Fruit fly (Drosophila melanogaster) whole organism, embryonic: ENCODE data around the gene IFT54.
A peak's percentile ranks its signal among the peaks of the same experiment; 100 is the strongest.

Experiments used
- Awh ChIP-seq: fragments of 200-800 bp; sonication (Bioruptor generic); IDR thresholded peaks from 2 replicates; pipeline ENCODE4, ENCODE4 v1.3.6; 2022; ENCODE audit warnings: missing biosample characterization, missing genetic modification characterization
- CG10565 ChIP-seq: fragments of 200-800 bp; sonication (Bioruptor generic); optimal IDR thresholded peaks from 3 replicates; lab custom pipeline; 2016; ENCODE audit warnings: missing biosample characterization, mild to moderate bottlenecking, missing genetic modification characterization
- CG10654 ChIP-seq: fragments of 200-800 bp; sonication (Bioruptor generic); optimal IDR thresholded peaks from 2 replicates; lab custom pipeline; 2016; ENCODE audit warnings: missing biosample characterization, missing genetic modification characterization
- CG11560 ChIP-seq: fragments of 200-800 bp; sonication (Bioruptor generic); IDR thresholded peaks from 3 replicates; pipeline ENCODE4 v1.3.6; 2022; ENCODE audit warnings: missing biosample characterization, missing genetic modification characterization
- CG13123 ChIP-seq: fragments of 200-800 bp; sonication (Bioruptor generic); optimal IDR thresholded peaks from 2 replicates; lab custom pipeline; 2016; ENCODE audit warnings: missing biosample characterization, missing genetic modification characterization
- CG13424 ChIP-seq: fragments of 200-800 bp; sonication (Bioruptor generic); optimal IDR thresholded peaks from 2 replicates; lab custom pipeline; 2019; ENCODE audit warnings: missing biosample characterization, mild to moderate bottlenecking, missing genetic modification characterization, moderate library complexity
- CG1529 ChIP-seq: fragments of 200-800 bp; sonication (Bioruptor generic); optimal IDR thresholded peaks from 3 replicates; lab custom pipeline; 2018; ENCODE audit warnings: missing biosample characterization, missing genetic modification characterization
- CG1602 ChIP-seq: fragments of 200-800 bp; sonication (Bioruptor generic); optimal IDR thresholded peaks from 3 replicates; lab custom pipeline; 2016; ENCODE audit warnings: missing biosample characterization, missing genetic modification characterization
- CG3065 ChIP-seq: fragments of 200-800 bp; sonication (Bioruptor generic); optimal IDR thresholded peaks from 2 replicates; lab custom pipeline; 2016; ENCODE audit warnings: missing biosample characterization, missing genetic modification characterization
- CG3281 ChIP-seq: fragments of 200-800 bp; sonication (Bioruptor generic); optimal IDR thresholded peaks from 3 replicates; lab custom pipeline; 2017; ENCODE audit warnings: missing biosample characterization, mild to moderate bottlenecking, missing genetic modification characterization
- CG33557 ChIP-seq: fragments of 200-800 bp; sonication (Bioruptor generic); optimal IDR thresholded peaks from 2 replicates; lab custom pipeline; 2019; ENCODE audit warnings: missing biosample characterization, mild to moderate bottlenecking, missing genetic modification characterization, moderate library complexity
- CG34224 ChIP-seq: fragments of 200-800 bp; sonication (Bioruptor generic); IDR thresholded peaks from 3 replicates; pipeline ENCODE4 v1.3.6; 2022; ENCODE audit warnings: missing biosample characterization, missing genetic modification characterization; ENCODE audit not compliant: partially characterized antibody
- CG4404 ChIP-seq: fragments of 200-800 bp; sonication (Bioruptor generic); IDR thresholded peaks from 2 replicates; pipeline ENCODE4 v1.3.6; 2022; ENCODE audit warnings: missing biosample characterization, missing genetic modification characterization
- CG4820 ChIP-seq: fragments of 200-800 bp; sonication (Bioruptor generic); optimal IDR thresholded peaks from 3 replicates; lab custom pipeline; 2016; ENCODE audit warnings: missing biosample characterization, missing genetic modification characterization
- CG7928 ChIP-seq: fragments of 200-800 bp; sonication (Bioruptor generic); optimal IDR thresholded peaks from 2 replicates; lab custom pipeline; 2017; ENCODE audit warnings: missing biosample characterization, mild to moderate bottlenecking, missing genetic modification characterization
- CG8089 ChIP-seq: fragments of 200-800 bp; sonication (Bioruptor generic); optimal IDR thresholded peaks from 3 replicates; lab custom pipeline; 2016; ENCODE audit warnings: missing biosample characterization, missing genetic modification characterization
- Chrac-16 ChIP-seq: fragments of 200-800 bp; sonication (Bioruptor generic); optimal IDR thresholded peaks from 3 replicates; lab custom pipeline; 2016; ENCODE audit warnings: missing biosample characterization, missing genetic modification characterization
- Dbx ChIP-seq: fragments of 200-800 bp; sonication (Bioruptor generic); IDR thresholded peaks from 3 replicates; pipeline ENCODE4 v1.3.6; 2022; ENCODE audit warnings: missing biosample characterization, missing genetic modification characterization
- Dref ChIP-seq: fragments of 200-800 bp; sonication (Bioruptor generic); IDR thresholded peaks from 2 replicates; pipeline ENCODE4 v1.3.6; 2022; ENCODE audit warnings: missing biosample characterization, missing genetic modification characterization
- HLHmδ ChIP-seq: fragments of 200-800 bp; sonication (Bioruptor generic); optimal IDR thresholded peaks from 2 replicates; lab custom pipeline; 2018; ENCODE audit warnings: missing biosample characterization, mild to moderate bottlenecking, missing genetic modification characterization, moderate library complexity
- HmgD ChIP-seq: fragments of 200-800 bp; sonication (Bioruptor generic); optimal IDR thresholded peaks from 3 replicates; lab custom pipeline; 2016; ENCODE audit warnings: missing biosample characterization, missing genetic modification characterization
- Hmx ChIP-seq: fragments of 200-800 bp; sonication (Bioruptor generic); optimal IDR thresholded peaks from 2 replicates; lab custom pipeline; 2016; ENCODE audit warnings: missing biosample characterization, missing genetic modification characterization
- MBD-R2 ChIP-seq: fragments of 200-800 bp; sonication (Bioruptor generic); IDR thresholded peaks from 2 replicates; pipeline ENCODE4 v1.3.6; 2022; ENCODE audit warnings: missing biosample characterization, missing genetic modification characterization
- Nf-YB ChIP-seq: fragments of 200-800 bp; sonication (Bioruptor generic); optimal IDR thresholded peaks from 3 replicates; lab custom pipeline; 2019; ENCODE audit warnings: missing biosample characterization, mild to moderate bottlenecking, missing genetic modification characterization, moderate library complexity
- Ptx1 ChIP-seq: fragments of 200-800 bp; sonication (Bioruptor generic); IDR thresholded peaks from 2 replicates; pipeline ENCODE4 v1.3.6; 2022; ENCODE audit warnings: missing biosample characterization, missing genetic modification characterization
- Scr ChIP-seq: fragments of 200-800 bp; sonication (Bioruptor generic); IDR thresholded peaks from 2 replicates; pipeline ENCODE4 v1.3.6; 2022; ENCODE audit warnings: missing biosample characterization, missing genetic modification characterization; ENCODE audit not compliant: partially characterized antibody
- Vsx1 ChIP-seq: fragments of 200-800 bp; sonication (Bioruptor generic); optimal IDR thresholded peaks from 2 replicates; lab custom pipeline; 2017; ENCODE audit warnings: missing biosample characterization, mild to moderate bottlenecking, missing genetic modification characterization, missing genetic modification reagents
- abd-A ChIP-seq: fragments of 200-800 bp; sonication (Bioruptor generic); optimal IDR thresholded peaks from 3 replicates; lab custom pipeline; 2019; ENCODE audit warnings: missing biosample characterization, mild to moderate bottlenecking, missing genetic modification characterization, moderate library complexity
- ap ChIP-seq: fragments of 200-800 bp; sonication (Bioruptor generic); IDR thresholded peaks from 2 replicates; pipeline ENCODE4 v1.3.6; 2022; ENCODE audit warnings: missing biosample characterization, missing genetic modification characterization
- bab2 ChIP-seq: fragments of 200-800 bp; sonication (Bioruptor generic); optimal IDR thresholded peaks from 2 replicates; lab custom pipeline; 2016; ENCODE audit warnings: missing biosample characterization, missing genetic modification characterization
- cato ChIP-seq: fragments of 200-800 bp; sonication (Bioruptor generic); optimal IDR thresholded peaks from 2 replicates; lab custom pipeline; 2016; ENCODE audit warnings: missing biosample characterization, missing genetic modification characterization, borderline replicate concordance
- croc ChIP-seq: fragments of 200-800 bp; sonication (Bioruptor generic); conservative IDR thresholded peaks from 3 replicates; pipeline ENCODE4 v1.3.6; 2022; ENCODE audit warnings: missing biosample characterization, missing genetic modification characterization
- dm ChIP-seq: fragments of 200-800 bp; sonication (Bioruptor generic); optimal IDR thresholded peaks from 3 replicates; lab custom pipeline; 2016; ENCODE audit warnings: missing biosample characterization, missing genetic modification characterization
- dpn ChIP-seq, 2 experiments: fragments of 200-800 bp; sonication (Bioruptor generic); optimal IDR thresholded peaks; 3 replicates each; lab custom pipeline; 2016; ENCODE audit warnings: missing biosample characterization in 2 of 2, missing genetic modification characterization in 2 of 2
- fd64A ChIP-seq: fragments of 200-800 bp; sonication (Bioruptor generic); optimal IDR thresholded peaks from 3 replicates; lab custom pipeline; 2018; ENCODE audit warnings: missing biosample characterization, mild to moderate bottlenecking, missing genetic modification characterization
- fd96Cb ChIP-seq: fragments of 200-800 bp; sonication (Bioruptor generic); optimal IDR thresholded peaks from 2 replicates; lab custom pipeline; 2018; ENCODE audit warnings: missing biosample characterization, mild to moderate bottlenecking, missing genetic modification characterization, moderate library complexity
- grn ChIP-seq: fragments of 200-800 bp; sonication (Bioruptor generic); optimal IDR thresholded peaks from 3 replicates; lab custom pipeline; 2017; ENCODE audit warnings: missing biosample characterization, missing genetic modification characterization
- ham ChIP-seq: fragments of 200-800 bp; sonication (Bioruptor generic); IDR thresholded peaks from 2 replicates; pipeline ENCODE4 v1.3.6; 2022; ENCODE audit warnings: missing biosample characterization, missing genetic modification characterization
- kah ChIP-seq: fragments of 200-800 bp; sonication (Bioruptor generic); optimal IDR thresholded peaks from 2 replicates; lab custom pipeline; 2018; ENCODE audit warnings: missing biosample characterization, mild to moderate bottlenecking, missing genetic modification characterization
- kay ChIP-seq: fragments of 200-800 bp; sonication (Bioruptor generic); optimal IDR thresholded peaks from 2 replicates; lab custom pipeline; 2016; ENCODE audit warnings: missing biosample characterization, missing genetic modification characterization
- ken ChIP-seq: fragments of 200-800 bp; sonication (Bioruptor generic); IDR thresholded peaks from 3 replicates; pipeline ENCODE4 v1.3.6; 2022; ENCODE audit warnings: missing biosample characterization, missing genetic modification characterization
- lov ChIP-seq, 2 experiments: fragments of 200-800 bp in 1 of 2; fragments of >200 bp in 1 of 2; sonication (Bioruptor generic) in 1 of 2; IDR thresholded peaks in 1 of 2; optimal IDR thresholded peaks in 1 of 2; 2 replicates in 1 of 2; 3 replicates in 1 of 2; pipeline versions ENCODE4 v1.3.6 to Lab custom; 2017 to 2022; ENCODE audit warnings: missing biosample characterization in 1 of 2, missing genetic modification characterization in 1 of 2
- odd ChIP-seq: fragments of 200-800 bp; sonication (Bioruptor generic); optimal IDR thresholded peaks from 2 replicates; lab custom pipeline; 2017; ENCODE audit warnings: missing biosample characterization, mild to moderate bottlenecking, missing genetic modification characterization
- p53 ChIP-seq: fragments of 200-800 bp; sonication (Bioruptor generic); optimal IDR thresholded peaks from 2 replicates; lab custom pipeline; 2016; ENCODE audit warnings: missing biosample characterization, missing genetic modification characterization
- pan ChIP-seq, 4 experiments: fragments of >200 bp in 3 of 4; fragments of 200-800 bp in 1 of 4; sonication (Bioruptor generic) in 1 of 4; optimal IDR thresholded peaks in 3 of 4; IDR thresholded peaks in 1 of 4; 2 replicates each; pipeline versions ENCODE4 v1.3.6 to Lab custom; 2017 to 2022; ENCODE audit warnings: missing biosample characterization in 2 of 4, missing genetic modification characterization in 2 of 4, mixed read lengths in 1 of 4
- slou ChIP-seq: fragments of 200-800 bp; sonication (Bioruptor generic); optimal IDR thresholded peaks from 3 replicates; lab custom pipeline; 2016; ENCODE audit warnings: missing biosample characterization, missing genetic modification characterization
- so ChIP-seq: fragments of 200-800 bp; sonication (Bioruptor generic); IDR thresholded peaks from 3 replicates; pipeline ENCODE4 v1.3.6; 2022; ENCODE audit warnings: missing biosample characterization, missing genetic modification characterization
- trem ChIP-seq: fragments of 200-800 bp; optimal IDR thresholded peaks from 3 replicates; lab custom pipeline; 2019; ENCODE audit warnings: missing biosample characterization, mild to moderate bottlenecking, missing genetic modification characterization, moderate library complexity
- twi ChIP-seq: fragments of 200-800 bp; optimal IDR thresholded peaks from 2 replicates; lab custom pipeline; 2019; ENCODE audit warnings: missing biosample characterization, mild to moderate bottlenecking, missing genetic modification characterization, moderate library complexity
- wdn ChIP-seq: fragments of 200-800 bp; sonication (Bioruptor generic); IDR thresholded peaks from 2 replicates; pipeline ENCODE4 v1.3.6; 2022; ENCODE audit warnings: missing biosample characterization, missing genetic modification characterization
- wek ChIP-seq: fragments of 200-800 bp; sonication (Bioruptor generic); optimal IDR thresholded peaks from 3 replicates; lab custom pipeline; 2018; ENCODE audit warnings: missing biosample characterization, mild to moderate bottlenecking, missing genetic modification characterization, moderate library complexity

Gene IFT54

DNA sequence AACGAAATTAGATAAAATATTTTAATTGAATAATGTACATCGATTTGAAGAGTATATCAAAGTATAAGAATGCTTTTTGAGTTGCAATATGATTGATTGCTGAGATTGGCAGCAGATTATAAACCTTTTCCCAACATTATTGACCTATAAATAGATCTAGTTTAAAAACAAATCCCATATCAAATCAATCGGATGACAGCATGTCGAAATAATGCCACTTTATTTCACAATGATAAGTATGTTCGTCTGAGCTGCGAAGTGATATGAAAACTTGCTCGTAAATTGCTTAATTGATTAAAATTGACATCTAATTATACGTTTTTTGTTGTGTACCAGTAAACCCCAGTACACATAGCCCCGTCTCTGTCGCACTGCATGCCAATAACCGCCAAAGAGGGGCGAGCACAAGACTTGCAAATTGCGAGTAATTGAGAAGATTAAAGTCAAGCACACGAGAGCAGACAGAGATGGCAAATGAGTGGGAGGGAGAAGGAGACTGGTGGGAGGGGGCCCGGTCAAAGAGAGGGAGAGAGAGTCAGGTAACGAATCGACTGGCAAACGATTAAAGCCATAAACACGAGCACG is 19.1 kb upstream of the IFT54 start (continued):
- no peak for TF ChIP-seq wek (GFP tag; lab: Kevin White, UChicago)
- no peak for TF ChIP-seq CG4820 (GFP tag; lab: Kevin White, UChicago)
- TF ChIP-seq croc (GFP tag; lab: Robert Waterston, UW) = no peak
- peak; percentile 6 for TF ChIP-seq Hmx (GFP tag; lab: Kevin White, UChicago)
- no peak for TF ChIP-seq CG34224 (GFP tag; lab: Robert Waterston, UW)
- TF ChIP-seq ap = no peak
- no peak for TF ChIP-seq pan (optimal IDR thresholded peaks at IDR 0.05; lab: Kevin White, UChicago)
- no peak for TF ChIP-seq pan (GFP tag; optimal IDR thresholded peaks at IDR 0.05 in 1 of 2, IDR thresholded peaks at IDR 0.05 in 1 of 2)
- TF ChIP-seq twi (tag; lab: Kevin White, UChicago) = no peak
- no peak for TF ChIP-seq CG10654 (GFP tag; lab: Kevin White, UChicago)
- TF ChIP-seq CG13123 (GFP tag; lab: Kevin White, UChicago) = no peak
- no peak for TF ChIP-seq fd96Cb
- no peak for TF ChIP-seq bab2 (GFP tag; lab: Kevin White, UChicago)
- peak; percentile 40 for TF ChIP-seq CG13424 (tag; lab: Kevin White, UChicago)
- peak; percentile 64 for TF ChIP-seq Vsx1 (GFP tag; lab: Kevin White, UChicago)
- TF ChIP-seq cato (GFP tag; lab: Kevin White, UChicago) = no peak
- TF ChIP-seq CG11560 = no peak
- TF ChIP-seq CG33557 (GFP tag; lab: Kevin White, UChicago) = no peak
- no peak for TF ChIP-seq kah (GFP tag; lab: Kevin White, UChicago)
- TF ChIP-seq Scr (GFP tag; lab: Robert Waterston, UW) = no peak
- no peak for TF ChIP-seq CG1602 (GFP tag; lab: Kevin White, UChicago)
- no peak for TF ChIP-seq CG10565 (GFP tag; lab: Kevin White, UChicago)
- TF ChIP-seq Awh = no peak
- TF ChIP-seq MBD-R2 (GFP tag; lab: Robert Waterston, UW) = no peak
- TF ChIP-seq Dbx (GFP tag; lab: Robert Waterston, UW) = no peak
- TF ChIP-seq ken = no peak
- no peak for TF ChIP-seq CG7928 (GFP tag; lab: Kevin White, UChicago)
- no peak for TF ChIP-seq p53 (GFP tag; lab: Kevin White, UChicago)
- no peak for TF ChIP-seq odd (GFP tag; lab: Kevin White, UChicago)
- no peak for TF ChIP-seq lov (optimal IDR thresholded peaks at IDR 0.05; lab: Kevin White, UChicago)
- no peak for TF ChIP-seq lov (GFP tag; IDR thresholded peaks at IDR 0.05; lab: Robert Waterston, UW)
- TF ChIP-seq Chrac-16 (GFP tag; lab: Kevin White, UChicago) = peak; percentile 13
- TF ChIP-seq dpn (GFP tag; optimal IDR thresholded peaks at IDR 0.05; lab: Kevin White, UChicago) = peak; percentile 25 to 63
- TF ChIP-seq CG1529 (GFP tag; lab: Kevin White, UChicago) = no peak
- no peak for TF ChIP-seq kay (GFP tag; lab: Kevin White, UChicago)
- no peak for TF ChIP-seq ham (GFP tag; lab: Robert Waterston, UW)
- TF ChIP-seq CG3065 (GFP tag; lab: Kevin White, UChicago) = no peak
- no peak for TF ChIP-seq so
- no peak for TF ChIP-seq HLHmδ (GFP tag; lab: Kevin White, UChicago)
- TF ChIP-seq Ptx1 (GFP tag; lab: Robert Waterston, UW) = no peak
- TF ChIP-seq CG3281 = peak; percentile 58
- TF ChIP-seq CG8089 (GFP tag; lab: Kevin White, UChicago) = no peak
- no peak for TF ChIP-seq dm (GFP tag; lab: Kevin White, UChicago)
- no peak for TF ChIP-seq slou (GFP tag; lab: Kevin White, UChicago)
- no peak for TF ChIP-seq wdn (GFP tag; lab: Robert Waterston, UW)
- no peak for TF ChIP-seq fd64A
- TF ChIP-seq HmgD (GFP tag; lab: Kevin White, UChicago) = no peak
- no peak for TF ChIP-seq grn (GFP tag; lab: Kevin White, UChicago)
- no peak for TF ChIP-seq abd-A (tag; lab: Kevin White, UChicago)
- no peak for TF ChIP-seq Nf-YB (GFP tag; lab: Kevin White, UChicago)
- TF ChIP-seq Dref (GFP tag; lab: Robert Waterston, UW) = no peak
- no peak for TF ChIP-seq CG4404 (GFP tag; lab: Robert Waterston, UW)
- TF ChIP-seq trem (tag; lab: Kevin White, UChicago) = no peak
